Worm (Caenorhabditis elegans) whole organism, early embryonic: ENCODE results near the gene F59F5.7.

Experiments used
- ama-1 ChIP-seq: fragments of 150-350 bp; optimal IDR thresholded peaks from 2 replicates; lab custom pipeline; 2014
- ceh-13 ChIP-seq: fragments of 200-800 bp; sonication (Bioruptor generic); optimal IDR thresholded peaks from 2 replicates; lab custom pipeline; 2018; ENCODE audit warnings: mild to moderate bottlenecking, missing genetic modification characterization, missing compliant biosample characterization
- tbx-11 ChIP-seq: fragments of 200-800 bp; sonication (Bioruptor generic); IDR thresholded peaks from 2 replicates; pipeline ENCODE4 v1.3.6; 2022; ENCODE audit warnings: missing genetic modification characterization, missing compliant biosample characterization

ce11 chrX:10524483-10524948, 34.8 kb upstream of the F59F5.7 start, which contains the start of the genes mboa-7 and git-1:
- no peak for TF ChIP-seq ceh-13
- 0 out of 2 replicates have a peak, but pooled peaks have one; percentile 19 for TF ChIP-seq tbx-11
- TF ChIP-seq ama-1: no peak
